Worm (Caenorhabditis elegans) whole organism, mixed stage, embryonic: ENCODE data around the gene syd-9.

ENCODE experiments used
- M03D4.4 ChIP-seq: sonication (generic microtip); optimal IDR thresholded peaks from 2 replicates; lab custom pipeline; 2017; ENCODE audit warnings: mild to moderate bottlenecking, missing genetic modification characterization, missing compliant biosample characterization
- bed-3 ChIP-seq: fragments of 200-800 bp; sonication (Bioruptor generic); optimal IDR thresholded peaks from 3 replicates; lab custom pipeline; 2018; ENCODE audit warnings: mild to moderate bottlenecking, missing genetic modification characterization, moderate library complexity, missing compliant biosample characterization
- blmp-1 ChIP-seq: fragments of 150-350 bp; optimal IDR thresholded peaks from 2 replicates; lab custom pipeline; 2014; ENCODE audit warnings: missing biosample characterization, missing genetic modification characterization
- ceh-39 ChIP-seq: fragments of 150-350 bp; optimal IDR thresholded peaks from 2 replicates; lab custom pipeline; 2014; ENCODE audit warnings: missing biosample characterization, missing genetic modification characterization
- ceh-43 ChIP-seq: fragments of 200-800 bp; sonication (Bioruptor generic); optimal IDR thresholded peaks from 2 replicates; lab custom pipeline; 2018; ENCODE audit warnings: mild to moderate bottlenecking, missing genetic modification characterization, moderate library complexity, missing compliant biosample characterization
- ceh-83 ChIP-seq: fragments of 200-800 bp; sonication (Bioruptor generic); optimal IDR thresholded peaks from 2 replicates; lab custom pipeline; 2018; ENCODE audit warnings: mild to moderate bottlenecking, missing genetic modification characterization, missing compliant biosample characterization
- ces-1 ChIP-seq: fragments of 150-350 bp; optimal IDR thresholded peaks from 2 replicates; lab custom pipeline; 2014; ENCODE audit warnings: missing biosample characterization, missing genetic modification reagents, missing genetic modification characterization
- cnd-1 ChIP-seq: fragments of 200-800 bp; sonication (Bioruptor generic); optimal IDR thresholded peaks from 2 replicates; lab custom pipeline; 2018; ENCODE audit warnings: mild to moderate bottlenecking, missing genetic modification characterization, missing compliant biosample characterization
- drap-1 ChIP-seq: fragments of 200-800 bp; sonication (Bioruptor generic); optimal IDR thresholded peaks from 3 replicates; lab custom pipeline; 2018; ENCODE audit warnings: mild to moderate bottlenecking, missing genetic modification characterization, missing compliant biosample characterization
- elt-1 ChIP-seq: sonication (generic microtip); optimal IDR thresholded peaks from 2 replicates; lab custom pipeline; 2017; ENCODE audit warnings: missing genetic modification characterization, mild to moderate bottlenecking, missing compliant biosample characterization, antibody characterized with exemption, moderate library complexity, borderline replicate concordance; ENCODE audit not compliant: insufficient read depth
- flh-1 ChIP-seq: fragments of 200-800 bp; sonication (Bioruptor generic); optimal IDR thresholded peaks from 2 replicates; lab custom pipeline; 2018; ENCODE audit warnings: mild to moderate bottlenecking, missing genetic modification characterization, moderate library complexity, missing compliant biosample characterization
- ham-2 ChIP-seq: fragments of 200-800 bp; sonication (Bioruptor generic); optimal IDR thresholded peaks from 2 replicates; lab custom pipeline; 2018; ENCODE audit warnings: mild to moderate bottlenecking, missing genetic modification characterization, missing compliant biosample characterization
- hlh-1 ChIP-seq: fragments of 150-350 bp; optimal IDR thresholded peaks from 2 replicates; lab custom pipeline; 2014; ENCODE audit warnings: missing biosample characterization, missing genetic modification reagents, missing genetic modification characterization
- lin-13 ChIP-seq: fragments of 150-350 bp; optimal IDR thresholded peaks from 2 replicates; lab custom pipeline; 2014; ENCODE audit warnings: missing biosample characterization, missing genetic modification characterization
- lsy-2 ChIP-seq: fragments of 150-350 bp; optimal IDR thresholded peaks from 2 replicates; lab custom pipeline; 2014; ENCODE audit warnings: missing biosample characterization, missing genetic modification characterization
- mab-5 ChIP-seq: fragments of 150-350 bp; optimal IDR thresholded peaks from 2 replicates; lab custom pipeline; 2014; ENCODE audit warnings: missing biosample characterization, missing genetic modification characterization
- mep-1 ChIP-seq: fragments of 150-350 bp; optimal IDR thresholded peaks from 2 replicates; lab custom pipeline; 2017; ENCODE audit warnings: missing biosample characterization, missing genetic modification reagents, missing genetic modification characterization, inconsistent platforms
- mls-2 ChIP-seq: sonication (generic microtip); optimal IDR thresholded peaks from 2 replicates; lab custom pipeline; 2016; ENCODE audit warnings: mild to moderate bottlenecking, missing genetic modification characterization, moderate library complexity, missing compliant biosample characterization
- nhr-12 ChIP-seq: fragments of 150-350 bp; optimal IDR thresholded peaks from 2 replicates; lab custom pipeline; 2014; ENCODE audit warnings: missing biosample characterization, missing genetic modification characterization
- nhr-2 ChIP-seq: fragments of 150-350 bp; optimal IDR thresholded peaks from 2 replicates; lab custom pipeline; 2014; ENCODE audit warnings: missing biosample characterization, missing genetic modification characterization
- nhr-237 ChIP-seq: fragments of 150-350 bp; optimal IDR thresholded peaks from 2 replicates; lab custom pipeline; 2014; ENCODE audit warnings: missing biosample characterization, missing genetic modification characterization
- nhr-28 ChIP-seq: fragments of 150-350 bp; optimal IDR thresholded peaks from 2 replicates; lab custom pipeline; 2014; ENCODE audit warnings: missing biosample characterization, missing genetic modification characterization
- pha-4 ChIP-seq: fragments of 150-350 bp; optimal IDR thresholded peaks from 2 replicates; lab custom pipeline; 2018; ENCODE audit warnings: missing biosample characterization, missing genetic modification reagents, missing genetic modification characterization
- sem-2 ChIP-seq: fragments of 200-800 bp; sonication (Bioruptor generic); optimal IDR thresholded peaks from 2 replicates; lab custom pipeline; 2018; ENCODE audit warnings: mild to moderate bottlenecking, missing genetic modification characterization, missing compliant biosample characterization
- snpc-4 ChIP-seq: fragments of 150-350 bp; optimal IDR thresholded peaks from 2 replicates; lab custom pipeline; 2014; ENCODE audit warnings: missing biosample characterization, missing genetic modification characterization
- sptf-1 ChIP-seq: sonication (generic microtip); optimal IDR thresholded peaks from 2 replicates; lab custom pipeline; 2017; ENCODE audit warnings: mild to moderate bottlenecking, missing genetic modification characterization, moderate library complexity, missing compliant biosample characterization
- tbx-8 ChIP-seq: fragments of 200-800 bp; sonication (Bioruptor generic); optimal IDR thresholded peaks from 2 replicates; lab custom pipeline; 2018; ENCODE audit warnings: mild to moderate bottlenecking, missing genetic modification characterization, moderate library complexity, missing compliant biosample characterization
- unc-120 ChIP-seq: sonication (generic microtip); optimal IDR thresholded peaks from 2 replicates; lab custom pipeline; 2017; ENCODE audit warnings: missing genetic modification characterization, missing compliant biosample characterization; ENCODE audit not compliant: poor library complexity, severe bottlenecking
- unc-39 ChIP-seq: fragments of 150-350 bp; optimal IDR thresholded peaks from 2 replicates; lab custom pipeline; 2014; ENCODE audit warnings: missing biosample characterization, missing genetic modification characterization
- unc-62 ChIP-seq: fragments of 150-350 bp; optimal IDR thresholded peaks from 2 replicates; lab custom pipeline; 2014; ENCODE audit warnings: missing biosample characterization, missing genetic modification reagents, missing genetic modification characterization
- zip-8 ChIP-seq: fragments of 150-350 bp; optimal IDR thresholded peaks from 2 replicates; lab custom pipeline; 2014; ENCODE audit warnings: missing biosample characterization, missing genetic modification characterization
- ztf-11 ChIP-seq: fragments of 150-350 bp; optimal IDR thresholded peaks from 2 replicates; lab custom pipeline; 2014; ENCODE audit warnings: missing biosample characterization, missing genetic modification characterization

Gene syd-9

DNA sequence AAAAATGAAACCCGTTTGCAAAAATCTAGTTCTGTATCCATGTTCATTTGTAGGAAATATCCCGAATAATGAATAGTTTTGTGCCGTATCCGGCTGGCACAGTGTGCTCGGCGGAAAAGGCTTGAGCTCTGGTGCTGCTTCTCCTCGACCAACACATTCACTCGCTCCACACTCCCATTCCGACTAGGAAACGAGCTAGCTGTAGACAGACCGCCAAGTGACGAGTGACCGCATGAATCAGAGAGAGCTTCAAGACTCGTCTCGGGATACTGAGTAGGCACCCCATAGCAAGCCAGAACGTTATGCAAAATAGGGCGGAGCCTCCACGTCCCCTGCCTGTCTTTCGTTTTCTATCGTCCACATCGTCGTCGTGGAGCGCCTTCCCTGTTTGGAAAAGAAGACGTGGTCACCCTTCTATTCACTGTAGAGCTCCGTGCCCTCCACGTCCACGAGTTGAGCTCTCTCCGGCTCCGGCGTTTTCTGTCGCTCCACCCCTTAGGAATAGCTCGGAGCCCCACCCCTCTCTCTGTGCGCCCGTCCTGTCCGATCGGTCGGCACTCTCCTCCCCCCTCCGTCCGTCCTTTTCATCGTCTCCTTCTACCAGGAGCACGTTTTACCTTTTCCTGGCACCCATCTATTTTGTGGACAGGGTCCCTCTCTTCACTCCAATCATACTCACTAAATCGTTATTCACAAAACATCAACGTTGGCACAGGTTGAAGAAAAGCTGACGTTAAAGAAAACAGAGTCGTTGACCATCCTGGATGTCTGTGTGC, at the start of gene syd-9:
Gene syd-9, plus strand, starts transcription at position 394 of the 776 bp plus-strand sequence.
- TF ChIP-seq lin-13, result no peak
- peak; percentile 49 for TF ChIP-seq mls-2 (tag; lab: Kevin White, UChicago)
- no peak for TF ChIP-seq mab-5 (tag; lab: Kevin White, UChicago)
- TF ChIP-seq sptf-1 (tag; lab: Kevin White, UChicago), result peak; percentile 32
- TF ChIP-seq unc-62, result no peak
- no peak for TF ChIP-seq flh-1 (GFP tag; lab: Kevin White, UChicago)
- no peak for TF ChIP-seq pha-4
- no peak for TF ChIP-seq cnd-1
- no peak for TF ChIP-seq elt-1 (tag; lab: Kevin White, UChicago)
- no peak for TF ChIP-seq M03D4.4
- no peak for TF ChIP-seq lsy-2 (tag; lab: Kevin White, UChicago)
- TF ChIP-seq, all 35 proteins: peak for 2

DNA sequence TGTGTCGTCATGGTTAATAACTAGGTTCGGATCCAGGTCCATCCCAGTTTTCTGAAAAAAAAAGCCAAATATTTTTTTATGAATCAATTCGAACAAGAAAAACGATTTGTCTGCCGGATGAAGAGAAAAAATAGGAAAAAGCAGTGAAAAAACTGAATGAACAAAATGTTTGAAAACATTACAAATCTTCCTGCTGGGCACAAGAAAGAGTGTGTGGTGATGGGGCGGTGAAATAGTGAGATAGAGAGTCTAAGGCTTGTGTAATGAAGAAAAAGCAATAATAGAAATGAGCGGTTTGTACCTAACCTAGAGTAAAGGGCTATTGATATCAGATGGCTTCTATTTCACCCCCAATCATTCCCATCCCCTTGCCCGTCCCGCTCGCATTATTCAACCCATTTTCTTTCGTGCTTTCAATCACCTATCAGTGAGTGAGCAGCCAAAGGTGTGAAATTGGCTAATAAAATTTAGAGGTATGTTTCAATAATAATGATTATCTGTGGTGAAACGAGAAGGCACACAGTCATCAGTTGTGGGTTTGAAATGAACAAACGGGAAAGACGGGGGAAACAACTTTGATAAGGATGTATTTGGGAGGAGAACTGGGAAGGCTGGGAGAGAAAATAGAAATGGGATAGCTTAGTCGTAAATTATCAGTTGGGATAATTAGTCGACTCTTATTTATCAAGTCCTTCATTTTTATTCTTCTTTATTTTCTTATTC, 47.2 kb upstream of the syd-9 start, which contains the start of gene bar-1:
Gene bar-1, minus strand, starts transcription at position 51 of the 723 bp plus-strand sequence.
- no peak for TF ChIP-seq snpc-4
- TF ChIP-seq ceh-39 (tag; lab: Kevin White, UChicago), result no peak
- TF ChIP-seq unc-62, result no peak
- TF ChIP-seq ham-2, result no peak
- TF ChIP-seq sem-2 (GFP tag; lab: Kevin White, UChicago), result no peak
- no peak for TF ChIP-seq cnd-1
- no peak for TF ChIP-seq unc-39
- TF ChIP-seq nhr-12, result no peak
- TF ChIP-seq ztf-11 (tag; lab: Kevin White, UChicago), result no peak
- TF ChIP-seq flh-1 (GFP tag; lab: Kevin White, UChicago), result no peak
- TF ChIP-seq mep-1 (tag; lab: Kevin White, UChicago), result no peak
- no peak for TF ChIP-seq tbx-8
- TF ChIP-seq sptf-1 (tag; lab: Kevin White, UChicago), result no peak
- no peak for TF ChIP-seq M03D4.4
- no peak for TF ChIP-seq lin-13
- TF ChIP-seq nhr-28 (tag; lab: Kevin White, UChicago), result no peak
- no peak for TF ChIP-seq hlh-1 (tag; lab: Kevin White, UChicago)

- TF ChIP-seq blmp-1 (tag; lab: Kevin White, UChicago) (no peak), snpc-4 (no peak), drap-1 (GFP tag; lab: Kevin White, UChicago) (no peak), hlh-1 (tag; lab: Kevin White, UChicago) (no peak), ceh-83 (GFP tag; lab: Kevin White, UChicago) (no peak), zip-8 (tag; lab: Kevin White, UChicago) (no peak), cnd-1 (no peak), nhr-2 (tag; lab: Kevin White, UChicago) (no peak)
These were observed 42.5 kb upstream of the syd-9 start for ce11 chrX:7175389-7175788.

- no peak for TF ChIP-seq unc-120 (tag; lab: Kevin White, UChicago)
- TF ChIP-seq ceh-39 (tag; lab: Kevin White, UChicago), result no peak
- no peak for TF ChIP-seq ces-1 (GFP tag; lab: Kevin White, UChicago)
These were observed 41.1 kb upstream of the syd-9 start for ce11 chrX:7176817-7177216.

DNA sequence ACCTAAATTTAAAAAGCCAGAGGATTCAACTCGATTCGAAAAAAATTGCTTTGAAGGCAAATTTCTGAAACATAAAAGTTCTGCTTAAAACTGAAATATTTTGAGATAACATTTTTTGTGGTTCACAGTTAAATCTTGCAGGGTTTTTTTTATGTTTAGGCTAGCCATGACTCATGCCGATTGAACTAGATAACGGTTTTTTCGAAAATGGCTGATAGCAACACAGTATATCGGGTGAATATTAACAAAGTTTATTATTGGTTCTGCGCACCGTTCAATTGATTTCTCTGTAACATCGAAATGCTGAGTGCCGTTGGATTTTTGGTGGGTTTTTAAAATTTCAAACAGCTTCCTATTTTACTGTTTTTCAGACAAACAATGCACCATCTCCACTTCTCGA, 40.6 kb upstream of the syd-9 start, which contains the start of gene F43E12.1:
Gene F43E12.1, plus strand, starts transcription at position 301 of the 400 bp plus-strand sequence.
- TF ChIP-seq hlh-1 (tag; lab: Kevin White, UChicago) (no peak), sptf-1 (tag; lab: Kevin White, UChicago) (no peak), mls-2 (tag; lab: Kevin White, UChicago) (no peak), ceh-39 (tag; lab: Kevin White, UChicago) (no peak), ztf-11 (tag; lab: Kevin White, UChicago) (no peak), unc-39 (no peak), ceh-83 (GFP tag; lab: Kevin White, UChicago) (no peak), nhr-237 (tag; lab: Kevin White, UChicago) (no peak), nhr-12 (no peak), ham-2 (no peak), snpc-4 (no peak), cnd-1 (no peak), ceh-43 (GFP tag; lab: Kevin White, UChicago) (no peak), bed-3 (no peak), lsy-2 (tag; lab: Kevin White, UChicago) (no peak), mep-1 (tag; lab: Kevin White, UChicago) (no peak), tbx-8 (no peak)
